Worm (Caenorhabditis elegans): ENCODE results near the gene gtf-2E1.

ce11 chrIV:17268628-17269027, 13.5 kb downstream of the gtf-2E1 start:
- peak in 1 of 2 experiments; percentile 23 for TF ChIP-seq lsy-2 (tag; optimal IDR thresholded peaks at IDR 0.05)
- no peak for TF ChIP-seq ces-1 (GFP tag; optimal IDR thresholded peaks at IDR 0.05)

Measured in whole organism, L4 larva.